Worm (Caenorhabditis elegans): Measurements from ENCODE around the gene esyt-2.

The esyt-2 gene

ce11 chrIII:6264447-6264846, 33.7 kb upstream of the esyt-2 start, which contains the start of gene srg-5:
srg-5 (minus strand) TSS chrIII:6264547.
- TF ChIP-seq nhr-2 (tag; optimal IDR thresholded peaks at IDR 0.05): no peak
- no peak for TF ChIP-seq unc-39 (tag; optimal IDR thresholded peaks at IDR 0.05)
- TF ChIP-seq blmp-1 (tag; optimal IDR thresholded peaks at IDR 0.05): no peak
- TF ChIP-seq lsy-2 (tag; optimal IDR thresholded peaks at IDR 0.05): no peak
- no peak for TF ChIP-seq nhr-28 (tag; optimal IDR thresholded peaks at IDR 0.05)
- no peak for TF ChIP-seq sptf-1 (tag; optimal IDR thresholded peaks at IDR 0.05)
- TF ChIP-seq bed-3 (GFP tag; optimal IDR thresholded peaks at IDR 0.05): no peak
- TF ChIP-seq pha-4 (tag; optimal IDR thresholded peaks at IDR 0.05): no peak
- no peak for TF ChIP-seq elt-1 (tag; optimal IDR thresholded peaks at IDR 0.05; ENCODE audit: borderline replicate concordance, insufficient read depth)
- TF ChIP-seq ztf-11 (tag; optimal IDR thresholded peaks at IDR 0.05): no peak
- TF ChIP-seq flh-1 (GFP tag; optimal IDR thresholded peaks at IDR 0.05): no peak
- no peak for TF ChIP-seq nhr-76 (tag; optimal IDR thresholded peaks at IDR 0.05)

ce11 chrIII:6261985-6262384, 31.2 kb upstream of the esyt-2 start, which contains the start of gene srg-4:
srg-4 (minus strand) TSS chrIII:6262085.
- TF ChIP-seq ztf-11 (tag; optimal IDR thresholded peaks at IDR 0.05): no peak
- no peak for TF ChIP-seq zip-8 (tag; optimal IDR thresholded peaks at IDR 0.05)
- no peak for TF ChIP-seq bed-3 (GFP tag; optimal IDR thresholded peaks at IDR 0.05)
- TF ChIP-seq hlh-1 (tag; optimal IDR thresholded peaks at IDR 0.05): no peak
- TF ChIP-seq nhr-2 (tag; optimal IDR thresholded peaks at IDR 0.05): no peak
- TF ChIP-seq ces-1 (GFP tag; optimal IDR thresholded peaks at IDR 0.05): no peak
- no peak for TF ChIP-seq ham-2 (GFP tag; optimal IDR thresholded peaks at IDR 0.05)

ce11 chrIII:6260115-6260514, 29.3 kb upstream of the esyt-2 start, which contains the start of gene srg-2:
srg-2 (minus strand) TSS chrIII:6260215.
- TF ChIP-seq ceh-43 (GFP tag; optimal IDR thresholded peaks at IDR 0.05) (no peak), bed-3 (GFP tag; optimal IDR thresholded peaks at IDR 0.05) (no peak), lin-13 (tag; optimal IDR thresholded peaks at IDR 0.05) (no peak), snpc-4 (tag; optimal IDR thresholded peaks at IDR 0.05) (no peak), nhr-76 (tag; optimal IDR thresholded peaks at IDR 0.05) (no peak), nhr-237 (tag; optimal IDR thresholded peaks at IDR 0.05) (no peak), unc-62 (GFP tag; optimal IDR thresholded peaks at IDR 0.05) (no peak), elt-3 (tag; optimal IDR thresholded peaks at IDR 0.05) (no peak), M03D4.4 (tag; optimal IDR thresholded peaks at IDR 0.05) (no peak)

- TF ChIP-seq flh-1 (GFP tag; optimal IDR thresholded peaks at IDR 0.05): no peak
- no peak for TF ChIP-seq ztf-11 (tag; optimal IDR thresholded peaks at IDR 0.05)
- no peak for TF ChIP-seq bed-3 (GFP tag; optimal IDR thresholded peaks at IDR 0.05)
- no peak for TF ChIP-seq zip-8 (tag; optimal IDR thresholded peaks at IDR 0.05)
- no peak for TF ChIP-seq ces-1 (GFP tag; optimal IDR thresholded peaks at IDR 0.05)
- no peak for TF ChIP-seq blmp-1 (tag; optimal IDR thresholded peaks at IDR 0.05)
- no peak for TF ChIP-seq nhr-2 (tag; optimal IDR thresholded peaks at IDR 0.05)
- TF ChIP-seq tbx-8 (GFP tag; optimal IDR thresholded peaks at IDR 0.05): no peak
- TF ChIP-seq elt-1 (tag; optimal IDR thresholded peaks at IDR 0.05; ENCODE audit: borderline replicate concordance, insufficient read depth): no peak
- no peak for TF ChIP-seq unc-39 (tag; optimal IDR thresholded peaks at IDR 0.05)
- TF ChIP-seq lin-32 (GFP tag; optimal IDR thresholded peaks at IDR 0.05): no peak
- no peak for TF ChIP-seq ceh-83 (GFP tag; optimal IDR thresholded peaks at IDR 0.05)
Observed at ce11 chrIII:6258262-6258661, 27.5 kb upstream of the esyt-2 start, which contains the start of gene srg-1. srg-1 (minus strand) TSS chrIII:6258362.

- TF ChIP-seq nhr-2 (tag; optimal IDR thresholded peaks at IDR 0.05) (no peak), snpc-4 (tag; optimal IDR thresholded peaks at IDR 0.05) (no peak), zip-8 (tag; optimal IDR thresholded peaks at IDR 0.05) (no peak), mab-5 (tag; optimal IDR thresholded peaks at IDR 0.05) (no peak), bed-3 (GFP tag; optimal IDR thresholded peaks at IDR 0.05) (no peak), nhr-76 (tag; optimal IDR thresholded peaks at IDR 0.05) (no peak), unc-39 (tag; optimal IDR thresholded peaks at IDR 0.05) (no peak), unc-62 (GFP tag; optimal IDR thresholded peaks at IDR 0.05) (no peak), unc-120 (tag; optimal IDR thresholded peaks at IDR 0.05; ENCODE audit: poor library complexity, severe bottlenecking) (no peak), tbx-8 (GFP tag; optimal IDR thresholded peaks at IDR 0.05) (no peak), lsy-2 (tag; optimal IDR thresholded peaks at IDR 0.05) (no peak), sptf-1 (tag; optimal IDR thresholded peaks at IDR 0.05) (no peak), elt-3 (tag; optimal IDR thresholded peaks at IDR 0.05) (no peak), nhr-237 (tag; optimal IDR thresholded peaks at IDR 0.05) (no peak), sem-2 (GFP tag; optimal IDR thresholded peaks at IDR 0.05) (no peak), lin-13 (tag; optimal IDR thresholded peaks at IDR 0.05) (no peak), ceh-43 (GFP tag; optimal IDR thresholded peaks at IDR 0.05) (no peak), M03D4.4 (tag; optimal IDR thresholded peaks at IDR 0.05) (no peak), lin-32 (GFP tag; optimal IDR thresholded peaks at IDR 0.05) (no peak), nhr-12 (tag; optimal IDR thresholded peaks at IDR 0.05) (no peak)
Observed at ce11 chrIII:6256675-6257074, 25.9 kb upstream of the esyt-2 start, which contains the start of gene srg-9. srg-9 (minus strand) TSS chrIII:6256775.
